Fruit fly (Drosophila melanogaster): ENCODE measurements around the gene CG17258.
A peak's percentile ranks its signal among the peaks of the same experiment; 100 is the strongest.

Gene CG17258

dm6 chr2L:3022986-3023385 is 12.2 kb downstream of the CG17258 start, which contains the start of the genes alpha4GT1 and Prp40 (continued):
- TF ChIP-seq Hr39 (optimal IDR thresholded peaks at IDR 0.05) (no peak), CG18599 (GFP tag; optimal IDR thresholded peaks at IDR 0.05) (no peak), dysf (GFP tag; IDR thresholded peaks at IDR 0.05) (no peak), CrebB (tag; optimal IDR thresholded peaks at IDR 0.05) (no peak), PHDP (tag; optimal IDR thresholded peaks at IDR 0.05) (no peak), CG11247 (GFP tag; IDR thresholded peaks at IDR 0.05) (no peak), CG16779 (GFP tag; IDR thresholded peaks at IDR 0.05) (no peak), Atf-2 (GFP tag; optimal IDR thresholded peaks at IDR 0.05) (no peak), CG32772 (GFP tag; IDR thresholded peaks at IDR 0.05) (no peak), gcm2 (GFP tag; optimal IDR thresholded peaks at IDR 0.05) (no peak), CG7963 (GFP tag; IDR thresholded peaks at IDR 0.05; ENCODE audit: partially characterized antibody) (peak; percentile 90), CG17912 (GFP tag; optimal IDR thresholded peaks at IDR 0.05) (no peak), ab (GFP tag; optimal IDR thresholded peaks at IDR 0.05) (no peak), Hand (GFP tag; optimal IDR thresholded peaks at IDR 0.05) (no peak), CG3995 (GFP tag; optimal IDR thresholded peaks at IDR 0.05) (peak; percentile 39), CG15696 (tag; optimal IDR thresholded peaks at IDR 0.05) (no peak), YL-1 (GFP tag; optimal IDR thresholded peaks at IDR 0.05) (peak; percentile 62), CG13775 (GFP tag; optimal IDR thresholded peaks at IDR 0.05) (no peak), unc-4 (GFP tag; IDR thresholded peaks at IDR 0.05; ENCODE audit: partially characterized antibody) (peak; percentile 65), CG6654 (GFP tag; optimal IDR thresholded peaks at IDR 0.05) (no peak), CG2889 (GFP tag; IDR thresholded peaks at IDR 0.05) (no peak), CG32532 (GFP tag; IDR thresholded peaks at IDR 0.05) (no peak), CG11560 (tag; IDR thresholded peaks at IDR 0.05) (peak; percentile 86), CG12659 (GFP tag; optimal IDR thresholded peaks at IDR 0.05) (peak; percentile 54), NK7.1 (GFP tag; optimal IDR thresholded peaks at IDR 0.05) (no peak), bigmax (GFP tag; optimal IDR thresholded peaks at IDR 0.05) (no peak), CG12236 (GFP tag; optimal IDR thresholded peaks at IDR 0.05) (no peak), CG3726 (GFP tag; IDR thresholded peaks at IDR 0.05) (no peak), hth (optimal IDR thresholded peaks at IDR 0.05) (no peak), Bgb (GFP tag; IDR thresholded peaks at IDR 0.05; ENCODE audit: partially characterized antibody) (peak; percentile 91), Myb (GFP tag; optimal IDR thresholded peaks at IDR 0.05) (peak; percentile 43), NC2β (GFP tag; optimal IDR thresholded peaks at IDR 0.05) (no peak), Dp (GFP tag; optimal IDR thresholded peaks at IDR 0.05) (peak; percentile 53), eve (GFP tag; optimal IDR thresholded peaks at IDR 0.05) (no peak), CG4282 (GFP tag; optimal IDR thresholded peaks at IDR 0.05) (no peak), Poxn (GFP tag; IDR thresholded peaks at IDR 0.05) (no peak), Nf-YA (GFP tag; IDR thresholded peaks at IDR 0.05) (no peak), CG42726 (GFP tag; IDR thresholded peaks at IDR 0.05; ENCODE audit: partially characterized antibody) (no peak), CG1792 (GFP tag; optimal IDR thresholded peaks at IDR 0.05) (no peak), Xrp1 (GFP tag; IDR thresholded peaks at IDR 0.05) (no peak), CG34376 (GFP tag; optimal IDR thresholded peaks at IDR 0.05) (no peak), Blimp-1 (GFP tag; optimal IDR thresholded peaks at IDR 0.05) (no peak), Gsc (GFP tag; IDR thresholded peaks at IDR 0.05) (no peak), CG1024 (GFP tag; IDR thresholded peaks at IDR 0.05) (no peak), CG8290 (GFP tag; optimal IDR thresholded peaks at IDR 0.05) (no peak), CG8290 (tag; optimal IDR thresholded peaks at IDR 0.05) (no peak), CG1233 (GFP tag; optimal IDR thresholded peaks at IDR 0.05) (no peak), tin (GFP tag; optimal IDR thresholded peaks at IDR 0.05) (no peak), Hr51 (GFP tag; optimal IDR thresholded peaks at IDR 0.05) (no peak), mam (GFP tag; optimal IDR thresholded peaks at IDR 0.05) (no peak), jigr1 (GFP tag; IDR thresholded peaks at IDR 0.05) (no peak), inv (GFP tag; IDR thresholded peaks at IDR 0.05; ENCODE audit: partially characterized antibody) (peak; percentile 69), CG5180 (GFP tag; optimal IDR thresholded peaks at IDR 0.05) (no peak)
